Fruit fly (Drosophila melanogaster): Measurements from ENCODE around the gene vex.

Gene vex

dm6 chrX:10927110-10927509 is 112.6 kb downstream of the vex start, which contains the start of gene CG2145 (continued):
- TF ChIP-seq CG8290 (GFP tag; optimal IDR thresholded peaks at IDR 0.05), result no peak
- TF ChIP-seq CG8290 (tag; optimal IDR thresholded peaks at IDR 0.05), result peak in 1 of 2 experiments; percentile 20
- TF ChIP-seq Rfx (GFP tag; IDR thresholded peaks at IDR 0.05), result peak; percentile 25; the same call in 1 of the 2 replicates
- TF ChIP-seq pzg (GFP tag; optimal IDR thresholded peaks at IDR 0.05), result no peak
- no peak for TF ChIP-seq CG12071 (GFP tag; optimal IDR thresholded peaks at IDR 0.05)
- TF ChIP-seq psq (GFP tag; optimal IDR thresholded peaks at IDR 0.05), result no peak
- TF ChIP-seq CG1832 (GFP tag; optimal IDR thresholded peaks at IDR 0.05), result no peak
- 0 out of 3 replicates have a peak, but pooled peaks have one; percentile 51 for TF ChIP-seq sr (GFP tag; IDR thresholded peaks at IDR 0.05)
- TF ChIP-seq CG11504 (tag; optimal IDR thresholded peaks at IDR 0.05), result peak; percentile 53
- TF ChIP-seq CG18764 (GFP tag; optimal IDR thresholded peaks at IDR 0.05), result no peak
- peak; percentile 26 for TF ChIP-seq dmrt99B (tag; optimal IDR thresholded peaks at IDR 0.05)
- peak; percentile 3 for TF ChIP-seq Fer3 (tag; optimal IDR thresholded peaks at IDR 0.05)
- TF ChIP-seq so (GFP tag; IDR thresholded peaks at IDR 0.05), result 0 out of 3 replicates have a peak, but pooled peaks have one; percentile 19
- TF ChIP-seq crp (GFP tag; optimal IDR thresholded peaks at IDR 0.05), result peak in 1 of 2 experiments; percentile 23
- TF ChIP-seq D19A (tag; optimal IDR thresholded peaks at IDR 0.05), result no peak
- peak; percentile 42 for TF ChIP-seq CG2678 (tag; optimal IDR thresholded peaks at IDR 0.05)
- TF ChIP-seq CG1792 (GFP tag; optimal IDR thresholded peaks at IDR 0.05), result no peak
- TF ChIP-seq CG18262 (tag; optimal IDR thresholded peaks at IDR 0.05), result peak; percentile 5
- TF ChIP-seq CG7271 (tag; optimal IDR thresholded peaks at IDR 0.05), result no peak
- no peak for TF ChIP-seq CG7963 (GFP tag; IDR thresholded peaks at IDR 0.05; ENCODE audit: partially characterized antibody)
- TF ChIP-seq sug (tag; optimal IDR thresholded peaks at IDR 0.05), result no peak
- TF ChIP-seq Hr51 (GFP tag; optimal IDR thresholded peaks at IDR 0.05), result peak in 1 of 2 experiments; percentile 22
- TF ChIP-seq Awh (GFP tag; IDR thresholded peaks at IDR 0.05), result no peak
- TF ChIP-seq CG9609 (GFP tag; optimal IDR thresholded peaks at IDR 0.05), result no peak
- no peak for TF ChIP-seq Hr78 (GFP tag; optimal IDR thresholded peaks at IDR 0.05)
- TF ChIP-seq CG11695 (GFP tag; IDR thresholded peaks at IDR 0.05), result no peak
- no peak for TF ChIP-seq crol (GFP tag; IDR thresholded peaks at IDR 0.05)
- peak; percentile 8 for TF ChIP-seq CG12659 (GFP tag; optimal IDR thresholded peaks at IDR 0.05)
- peak; percentile 90 for TF ChIP-seq CG4360 (GFP tag; IDR thresholded peaks at IDR 0.05)
- peak; percentile 73 for TF ChIP-seq Adf1 (GFP tag; IDR thresholded peaks at IDR 0.05)
- peak; percentile 18; the same call in 1 of the 3 replicates for TF ChIP-seq row (GFP tag; IDR thresholded peaks at IDR 0.05)
- TF ChIP-seq CG12104 (GFP tag; optimal IDR thresholded peaks at IDR 0.05), result no peak
- TF ChIP-seq lbe (GFP tag; optimal IDR thresholded peaks at IDR 0.05), result peak; percentile 79
- TF ChIP-seq Drgx (GFP tag; IDR thresholded peaks at IDR 0.05), result peak; percentile 35; the same call in 1 of the 2 replicates
- peak; percentile 36; the same call in 1 of the 2 replicates for TF ChIP-seq CG8765 (GFP tag; IDR thresholded peaks at IDR 0.05)
- TF ChIP-seq Mrtf (GFP tag; IDR thresholded peaks at IDR 0.05), result no peak
- TF ChIP-seq CoRest (tag; optimal IDR thresholded peaks at IDR 0.05), result peak; percentile 3
- TF ChIP-seq Oli (tag; optimal IDR thresholded peaks at IDR 0.05), result no peak
- TF ChIP-seq Med (GFP tag), result peak; percentile 50
- TF ChIP-seq vvl (GFP tag; IDR thresholded peaks at IDR 0.05), result peak; percentile 64
- TF ChIP-seq jumu (GFP tag; optimal IDR thresholded peaks at IDR 0.05), result no peak
- peak; percentile 5 for TF ChIP-seq CG13296 (GFP tag; optimal IDR thresholded peaks at IDR 0.05)
- 0 out of 2 replicates have a peak, but pooled peaks have one; percentile 6 for TF ChIP-seq Bgb (GFP tag; IDR thresholded peaks at IDR 0.05; ENCODE audit: partially characterized antibody)
- peak; percentile 25 for TF ChIP-seq grau (tag; optimal IDR thresholded peaks at IDR 0.05)
- no peak for TF ChIP-seq pho (GFP tag; optimal IDR thresholded peaks at IDR 0.05)
- no peak for TF ChIP-seq CG8478 (optimal IDR thresholded peaks at IDR 0.05)
- TF ChIP-seq oc (tag; optimal IDR thresholded peaks at IDR 0.05), result peak; percentile 74
- TF ChIP-seq CG1529 (GFP tag; optimal IDR thresholded peaks at IDR 0.05), result no peak
- TF ChIP-seq NFAT (GFP tag; IDR thresholded peaks at IDR 0.05), result peak; percentile 28; the same call in 1 of the 2 replicates
- peak; percentile 13 for TF ChIP-seq CG18599 (GFP tag; optimal IDR thresholded peaks at IDR 0.05)
- no peak for TF ChIP-seq fd64A (GFP tag; optimal IDR thresholded peaks at IDR 0.05)

All from whole organism, embryonic.